Fruit fly (Drosophila melanogaster) Kc167 (cell line): ENCODE results near the gene htl.

Source experiments
- Sin3A ChIP-seq: fragments of >200 bp; optimal IDR thresholded peaks from 2 replicates; lab custom pipeline; 2018; ENCODE audit warnings: missing external identifiers
- h ChIP-seq: fragments of >200 bp; optimal IDR thresholded peaks from 3 replicates; lab custom pipeline; 2018; ENCODE audit warnings: missing external identifiers
- psq ChIP-seq: fragments of >200 bp; optimal IDR thresholded peaks from 2 replicates; lab custom pipeline; 2017; ENCODE audit warnings: missing external identifiers

DNA sequence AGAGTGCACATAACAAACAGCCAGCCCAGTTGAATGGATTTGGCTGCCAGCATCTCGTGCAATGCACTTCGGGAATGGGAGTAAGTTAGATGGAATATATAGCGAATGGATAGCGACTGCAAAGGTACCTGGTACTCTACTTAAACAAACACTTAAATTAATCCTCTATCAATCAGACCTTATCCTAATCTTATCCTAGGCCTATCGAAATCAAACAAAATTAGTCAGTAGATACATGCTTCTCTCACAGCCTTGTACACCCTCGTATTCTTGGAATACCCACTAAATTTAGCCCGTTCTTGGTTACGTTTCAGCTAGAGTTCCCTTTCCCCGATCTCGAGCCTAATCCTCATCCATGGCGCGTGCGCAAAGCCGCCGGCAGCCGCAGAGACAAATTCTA is 7.8 kb upstream of the htl start:
- TF ChIP-seq h (lab: Kevin White, UChicago) (no peak), psq (lab: Kevin White, UChicago) (no peak), Sin3A (lab: Kevin White, UChicago) (no peak)
